Fruit fly (Drosophila melanogaster): ENCODE measurements around the gene CG31988.

dm6 chr2L:21172922-21173321, 29.7 kb downstream of the CG31988 start, which contains the start of gene CG31627:
- TF ChIP-seq Myc (optimal IDR thresholded peaks at IDR 0.05) (no peak), psq (optimal IDR thresholded peaks at IDR 0.05) (no peak), h (optimal IDR thresholded peaks at IDR 0.05) (no peak), Sin3A (optimal IDR thresholded peaks at IDR 0.05) (no peak)
